Worm (Caenorhabditis elegans) whole organism, late embryonic: ENCODE results near the gene acc-1.

Experiments
- C08G9.2 ChIP-seq: sonication (generic microtip); optimal IDR thresholded peaks from 2 replicates; lab custom pipeline; 2016; ENCODE audit warnings: mild to moderate bottlenecking, missing genetic modification characterization, moderate library complexity, missing compliant biosample characterization
- K02D7.2 ChIP-seq: sonication (generic microtip); optimal IDR thresholded peaks from 2 replicates; lab custom pipeline; 2017; ENCODE audit warnings: mild to moderate bottlenecking, missing genetic modification characterization, missing compliant biosample characterization
- K09A11.1 ChIP-seq: sonication (generic microtip); optimal IDR thresholded peaks from 2 replicates; lab custom pipeline; 2017; ENCODE audit warnings: antibody characterized with exemption, mild to moderate bottlenecking, missing genetic modification characterization, missing compliant biosample characterization; ENCODE audit not compliant: insufficient read depth
- T23F11.4 ChIP-seq: fragments of 200-800 bp; sonication (Bioruptor generic); optimal IDR thresholded peaks from 2 replicates; lab custom pipeline; 2018; ENCODE audit warnings: mild to moderate bottlenecking, missing genetic modification characterization, missing compliant biosample characterization
- Y22D7AL.16 ChIP-seq: sonication (generic microtip); optimal IDR thresholded peaks from 2 replicates; lab custom pipeline; 2016; ENCODE audit warnings: missing genetic modification characterization, missing compliant biosample characterization
- ceh-14 ChIP-seq: sonication (generic microtip); optimal IDR thresholded peaks from 2 replicates; lab custom pipeline; 2016; ENCODE audit warnings: missing genotype, missing genetic modification characterization, missing compliant biosample characterization
- ceh-18 ChIP-seq: sonication (generic microtip); optimal IDR thresholded peaks from 2 replicates; lab custom pipeline; 2016; ENCODE audit warnings: missing genetic modification characterization, missing compliant biosample characterization
- ceh-19 ChIP-seq: fragments of 200-800 bp; sonication (Bioruptor generic); optimal IDR thresholded peaks from 2 replicates; lab custom pipeline; 2018; ENCODE audit warnings: mild to moderate bottlenecking, missing genetic modification characterization, missing compliant biosample characterization
- ceh-2 ChIP-seq: sonication (generic microtip); optimal IDR thresholded peaks from 2 replicates; lab custom pipeline; 2016; ENCODE audit warnings: missing genotype, missing genetic modification characterization, missing compliant biosample characterization
- ceh-22 ChIP-seq: sonication (generic microtip); optimal IDR thresholded peaks from 2 replicates; lab custom pipeline; 2017; ENCODE audit warnings: missing biosample characterization, missing genetic modification characterization
- ceh-24 ChIP-seq: sonication (generic microtip); optimal IDR thresholded peaks from 2 replicates; lab custom pipeline; 2016; ENCODE audit warnings: mild to moderate bottlenecking, missing genetic modification characterization, missing compliant biosample characterization
- ceh-34 ChIP-seq: sonication (generic microtip); optimal IDR thresholded peaks from 2 replicates; lab custom pipeline; 2016; ENCODE audit warnings: mild to moderate bottlenecking, missing genetic modification characterization, missing compliant biosample characterization
- ceh-45 ChIP-seq: fragments of 200-800 bp; sonication (Bioruptor generic); IDR thresholded peaks from 2 replicates; pipeline ENCODE4 v1.3.6; 2022; ENCODE audit warnings: missing genetic modification reagents, missing genetic modification characterization, missing compliant biosample characterization
- ets-4 ChIP-seq: sonication (generic microtip); optimal IDR thresholded peaks from 2 replicates; lab custom pipeline; 2016; ENCODE audit warnings: missing genetic modification characterization, missing compliant biosample characterization
- fax-1 ChIP-seq: sonication (generic microtip); optimal IDR thresholded peaks from 2 replicates; lab custom pipeline; 2016; ENCODE audit warnings: missing genotype, missing genetic modification characterization, missing compliant biosample characterization
- fkh-10 ChIP-seq: fragments of 150-350 bp; optimal IDR thresholded peaks from 2 replicates; lab custom pipeline; 2014; ENCODE audit warnings: missing biosample characterization, missing genetic modification reagents, missing genetic modification characterization
- hlh-13 ChIP-seq: fragments of 200-800 bp; sonication (Bioruptor generic); optimal IDR thresholded peaks from 2 replicates; lab custom pipeline; 2018; ENCODE audit warnings: mild to moderate bottlenecking, missing genetic modification characterization, missing compliant biosample characterization
- hlh-30 ChIP-seq: sonication (generic microtip); optimal IDR thresholded peaks from 2 replicates; lab custom pipeline; 2017; ENCODE audit warnings: antibody characterized with exemption, missing genetic modification characterization, missing compliant biosample characterization; ENCODE audit not compliant: insufficient read depth
- hlh-6 ChIP-seq: sonication (generic microtip); optimal IDR thresholded peaks from 2 replicates; lab custom pipeline; 2016; ENCODE audit warnings: missing genotype, missing genetic modification characterization, missing compliant biosample characterization
- hlh-8 ChIP-seq: sonication (generic microtip); optimal IDR thresholded peaks from 2 replicates; lab custom pipeline; 2016; ENCODE audit warnings: missing genotype, missing genetic modification characterization, missing compliant biosample characterization
- madf-2 ChIP-seq: sonication (generic microtip); optimal IDR thresholded peaks from 2 replicates; lab custom pipeline; 2017; ENCODE audit warnings: missing genetic modification characterization, missing compliant biosample characterization
- nhr-232 ChIP-seq: sonication (generic microtip); optimal IDR thresholded peaks from 2 replicates; lab custom pipeline; 2016; ENCODE audit warnings: missing genetic modification characterization, missing compliant biosample characterization
- odd-2 ChIP-seq: sonication (generic microtip); optimal IDR thresholded peaks from 2 replicates; lab custom pipeline; 2017; ENCODE audit warnings: antibody characterized with exemption, mild to moderate bottlenecking, missing genetic modification characterization, missing compliant biosample characterization
- pat-9 ChIP-seq: fragments of 200-800 bp; sonication (Bioruptor generic); optimal IDR thresholded peaks from 2 replicates; lab custom pipeline; 2018; ENCODE audit warnings: mild to moderate bottlenecking, missing genetic modification characterization, moderate library complexity, missing compliant biosample characterization
- pax-1 ChIP-seq: fragments of 150-350 bp; optimal IDR thresholded peaks from 2 replicates; lab custom pipeline; 2014; ENCODE audit warnings: missing biosample characterization, missing genetic modification characterization
- pha-4 ChIP-seq: fragments of 150-350 bp; optimal IDR thresholded peaks from 2 replicates; lab custom pipeline; 2018; ENCODE audit warnings: missing biosample characterization, missing genetic modification reagents, missing genetic modification characterization
- rnt-1 ChIP-seq: sonication (generic microtip); optimal IDR thresholded peaks from 2 replicates; lab custom pipeline; 2016; ENCODE audit warnings: missing genetic modification characterization, missing compliant biosample characterization
- sdc-2 ChIP-seq: sonication (generic microtip); optimal IDR thresholded peaks from 2 replicates; lab custom pipeline; 2016; ENCODE audit warnings: missing genotype, missing genetic modification characterization, missing compliant biosample characterization
- tbx-2 ChIP-seq: sonication (generic microtip); optimal IDR thresholded peaks from 2 replicates; lab custom pipeline; 2016; ENCODE audit warnings: missing genetic modification characterization, missing compliant biosample characterization
- unc-3 ChIP-seq, 2 experiments: fragments of 200-800 bp in 1 of 2; sonication (Bioruptor generic) in 1 of 2; sonication (generic microtip) in 1 of 2; conservative IDR thresholded peaks in 1 of 2; optimal IDR thresholded peaks in 1 of 2; 2 replicates each; pipeline versions ENCODE4 v1.3.6 to Lab custom; 2016 to 2022; ENCODE audit warnings: missing compliant biosample characterization in 2 of 2, missing genetic modification characterization in 2 of 2, missing genetic modification reagents in 1 of 2
- unc-55 ChIP-seq: sonication (generic microtip); optimal IDR thresholded peaks from 2 replicates; lab custom pipeline; 2017; ENCODE audit warnings: missing biosample characterization, missing genetic modification reagents, missing genetic modification characterization

Gene acc-1

ce11 chrIV:9657753-9658152 is at the start of gene acc-1:
Gene acc-1, plus strand, starts transcription at chrIV:9658053.
- TF ChIP-seq pax-1 (no peak), ceh-45 (GFP tag; lab: Robert Waterston, UW) (no peak), Y22D7AL.16 (tag; lab: Kevin White, UChicago) (no peak), ceh-34 (no peak), hlh-8 (tag; lab: Kevin White, UChicago) (no peak), pha-4 (tag; lab: Kevin White, UChicago) (no peak), ets-4 (tag; lab: Kevin White, UChicago) (no peak)

ce11 chrIV:9609095-9609494 is 48.8 kb upstream of the acc-1 start:
- no peak for TF ChIP-seq ceh-2 (tag; lab: Kevin White, UChicago)
- TF ChIP-seq pax-1: no peak
- no peak for TF ChIP-seq fax-1 (tag; lab: Kevin White, UChicago)
- no peak for TF ChIP-seq hlh-13 (GFP tag; lab: Kevin White, UChicago)
- no peak for TF ChIP-seq K09A11.1 (tag; lab: Kevin White, UChicago)
- TF ChIP-seq, all 69 proteins: peak for 0

- TF ChIP-seq fkh-10 (GFP tag; lab: Kevin White, UChicago) (no peak), tbx-2 (tag; lab: Kevin White, UChicago) (no peak), T23F11.4 (GFP tag; lab: Kevin White, UChicago) (no peak), hlh-30 (tag; lab: Kevin White, UChicago) (no peak), ceh-24 (no peak), hlh-6 (tag; lab: Kevin White, UChicago) (no peak), ceh-19 (GFP tag; lab: Kevin White, UChicago) (no peak), odd-2 (no peak), pat-9 (tag; lab: Kevin White, UChicago) (no peak), madf-2 (tag; lab: Kevin White, UChicago) (no peak), ceh-45 (GFP tag; lab: Robert Waterston, UW) (no peak), ceh-22 (tag; lab: Kevin White, UChicago) (no peak)
These were observed 46.9 kb upstream of the acc-1 start for ce11 chrIV:9610923-9611322.

- TF ChIP-seq K02D7.2 (tag; lab: Kevin White, UChicago) (no peak), unc-55 (GFP tag; lab: Kevin White, UChicago) (peak; percentile 48), rnt-1 (peak; percentile 27)
These were observed 44.7 kb upstream of the acc-1 start for ce11 chrIV:9613072-9613590.

ce11 chrIV:9614060-9614459 is 43.8 kb upstream of the acc-1 start:
- TF ChIP-seq ceh-18: no peak
- no peak for TF ChIP-seq tbx-2 (tag; lab: Kevin White, UChicago)
- no peak for TF ChIP-seq sdc-2 (tag; lab: Kevin White, UChicago)
- no peak for TF ChIP-seq K09A11.1 (tag; lab: Kevin White, UChicago)
- TF ChIP-seq unc-3 (GFP tag; conservative IDR thresholded peaks at IDR 0.05; lab: Robert Waterston, UW): no peak
- no peak for TF ChIP-seq unc-3 (tag; optimal IDR thresholded peaks at IDR 0.05; lab: Kevin White, UChicago)
- TF ChIP-seq ceh-45 (GFP tag; lab: Robert Waterston, UW): no peak
- no peak for TF ChIP-seq madf-2 (tag; lab: Kevin White, UChicago)

- TF ChIP-seq ceh-14: no peak
- TF ChIP-seq C08G9.2 (tag; lab: Kevin White, UChicago): no peak
- no peak for TF ChIP-seq nhr-232 (tag; lab: Kevin White, UChicago)
- TF ChIP-seq, all 69 proteins: peak for 0
These were observed 43.2 kb upstream of the acc-1 start, which contains the start of gene elt-1 for ce11 chrIV:9614695-9615094. Gene elt-1, plus strand, starts transcription at chrIV:9614995.
